Fruit fly (Drosophila melanogaster) whole organism, embryonic: ENCODE data around the gene Lcp65Ae.

Experiments used
- ATbp ChIP-seq: fragments of 200-800 bp; sonication (Bioruptor generic); optimal IDR thresholded peaks from 2 replicates; lab custom pipeline; 2017; ENCODE audit warnings: missing biosample characterization, mild to moderate bottlenecking, missing genetic modification characterization, missing genetic modification reagents
- Adf1 ChIP-seq: fragments of 200-800 bp; sonication (Bioruptor generic); IDR thresholded peaks from 2 replicates; pipeline ENCODE4 v1.3.6; 2022; ENCODE audit warnings: missing biosample characterization, missing genetic modification characterization
- CG11695 ChIP-seq: fragments of 200-800 bp; sonication (Bioruptor generic); IDR thresholded peaks from 3 replicates; pipeline ENCODE4 v1.3.6; 2022; ENCODE audit warnings: missing biosample characterization, missing genetic modification characterization
- CG12219 ChIP-seq: fragments of 200-800 bp; sonication (Bioruptor generic); optimal IDR thresholded peaks from 3 replicates; lab custom pipeline; 2018; ENCODE audit warnings: missing biosample characterization, mild to moderate bottlenecking, missing genetic modification characterization
- CG13287 ChIP-seq: fragments of 200-800 bp; sonication (Bioruptor generic); IDR thresholded peaks from 2 replicates; pipeline ENCODE4 v1.3.6; 2022; ENCODE audit warnings: missing biosample characterization, missing genetic modification characterization; ENCODE audit not compliant: partially characterized antibody
- CG17186 ChIP-seq: fragments of 200-800 bp; sonication (Bioruptor generic); optimal IDR thresholded peaks from 3 replicates; lab custom pipeline; 2017; ENCODE audit warnings: missing biosample characterization, missing genetic modification reagents, missing genetic modification characterization
- CG17361 ChIP-seq: fragments of 200-800 bp; sonication (Bioruptor generic); IDR thresholded peaks from 3 replicates; pipeline ENCODE4 v1.3.6; 2022; ENCODE audit warnings: missing biosample characterization, missing genetic modification characterization
- CG18011 ChIP-seq: fragments of 200-800 bp; sonication (Bioruptor generic); optimal IDR thresholded peaks from 2 replicates; lab custom pipeline; 2017; ENCODE audit warnings: missing biosample characterization, missing genetic modification characterization, mild to moderate bottlenecking, moderate library complexity, missing genotype
- CG18262 ChIP-seq: fragments of 200-800 bp; optimal IDR thresholded peaks from 3 replicates; lab custom pipeline; 2019; ENCODE audit warnings: missing biosample characterization, mild to moderate bottlenecking, missing genetic modification characterization, moderate library complexity
- CG2120 ChIP-seq: fragments of 200-800 bp; sonication (Bioruptor generic); optimal IDR thresholded peaks from 3 replicates; lab custom pipeline; 2016; ENCODE audit warnings: missing biosample characterization, missing genetic modification characterization
- CG2199 ChIP-seq: fragments of 200-800 bp; sonication (Bioruptor generic); IDR thresholded peaks from 3 replicates; pipeline ENCODE4 v1.3.6; 2022; ENCODE audit warnings: missing biosample characterization, missing genetic modification characterization
- CG2712 ChIP-seq: fragments of 200-800 bp; optimal IDR thresholded peaks from 3 replicates; lab custom pipeline; 2019; ENCODE audit warnings: missing biosample characterization, mild to moderate bottlenecking, missing genetic modification characterization, moderate library complexity
- CG31224 ChIP-seq: fragments of 200-800 bp; sonication (Bioruptor generic); IDR thresholded peaks from 2 replicates; pipeline ENCODE4 v1.3.6; 2022; ENCODE audit warnings: missing biosample characterization, missing genetic modification characterization
- CG4617 ChIP-seq: fragments of 200-800 bp; sonication (Bioruptor generic); optimal IDR thresholded peaks from 3 replicates; lab custom pipeline; 2016; ENCODE audit warnings: missing biosample characterization, missing genetic modification characterization, borderline replicate concordance
- CG7357 ChIP-seq: fragments of 200-800 bp; sonication (Bioruptor generic); IDR thresholded peaks from 3 replicates; pipeline ENCODE4 v1.3.6; 2022; ENCODE audit warnings: missing biosample characterization, missing genetic modification characterization
- CG9727 ChIP-seq: fragments of 200-800 bp; sonication (Bioruptor generic); optimal IDR thresholded peaks from 3 replicates; lab custom pipeline; 2017; ENCODE audit warnings: missing biosample characterization, mild to moderate bottlenecking, missing genetic modification characterization
- CG9876 ChIP-seq: fragments of 200-800 bp; sonication (Bioruptor generic); optimal IDR thresholded peaks from 2 replicates; lab custom pipeline; 2016; ENCODE audit warnings: missing biosample characterization, missing genetic modification characterization
- CHES-1-like ChIP-seq: fragments of 200-800 bp; sonication (Bioruptor generic); optimal IDR thresholded peaks from 2 replicates; lab custom pipeline; 2016; ENCODE audit warnings: missing biosample characterization, missing genetic modification characterization
- CTCF ChIP-seq: fragments of 200-800 bp; sonication (Bioruptor generic); optimal IDR thresholded peaks from 2 replicates; lab custom pipeline; 2017; ENCODE audit warnings: missing biosample characterization, mild to moderate bottlenecking, missing genetic modification characterization, moderate library complexity
- Dek ChIP-seq: fragments of 200-800 bp; sonication (Bioruptor generic); optimal IDR thresholded peaks from 3 replicates; lab custom pipeline; 2019; ENCODE audit warnings: missing biosample characterization, mild to moderate bottlenecking, missing genetic modification characterization, moderate library complexity
- Dfd ChIP-seq, 2 experiments: fragments of >200 bp; optimal IDR thresholded peaks; 2 replicates each; lab custom pipeline; 2017; ENCODE audit warnings: missing biosample characterization in 2 of 2, missing genetic modification characterization in 2 of 2
- Eip74EF ChIP-seq, 2 experiments: fragments of 200-800 bp in 1 of 2; fragments of >200 bp in 1 of 2; sonication (Bioruptor generic) in 1 of 2; optimal IDR thresholded peaks; 2 replicates each; lab custom pipeline; 2017 to 2019; ENCODE audit warnings: missing biosample characterization in 2 of 2, missing genetic modification characterization in 2 of 2, mild to moderate bottlenecking in 1 of 2, moderate library complexity in 1 of 2
- Gsc ChIP-seq: fragments of 200-800 bp; sonication (Bioruptor generic); IDR thresholded peaks from 2 replicates; pipeline ENCODE4 v1.3.6; 2022; ENCODE audit warnings: missing biosample characterization, missing genetic modification characterization
- Hr51 ChIP-seq, 2 experiments: fragments of 200-800 bp; sonication (Bioruptor generic); optimal IDR thresholded peaks; 2 replicates in 1 of 2; 3 replicates in 1 of 2; lab custom pipeline; 2016 to 2018; ENCODE audit warnings: missing biosample characterization in 2 of 2, missing genetic modification characterization in 2 of 2, mild to moderate bottlenecking in 1 of 2, moderate library complexity in 1 of 2
- Kr ChIP-seq: fragments of 200-800 bp; sonication (Bioruptor generic); optimal IDR thresholded peaks from 2 replicates; lab custom pipeline; 2017; ENCODE audit warnings: missing biosample characterization, mild to moderate bottlenecking, missing genetic modification characterization
- Nf-YC ChIP-seq: fragments of 200-800 bp; optimal IDR thresholded peaks from 3 replicates; lab custom pipeline; 2019; ENCODE audit warnings: missing biosample characterization, mild to moderate bottlenecking, missing genetic modification characterization, moderate library complexity
- Optix ChIP-seq: fragments of 200-800 bp; sonication (Bioruptor generic); IDR thresholded peaks from 3 replicates; pipeline ENCODE4 v1.3.6; 2022; ENCODE audit warnings: missing biosample characterization, missing genetic modification characterization
- Tbp ChIP-seq: fragments of >200 bp; optimal IDR thresholded peaks from 2 replicates; lab custom pipeline; 2018; ENCODE audit warnings: missing biosample characterization, missing genetic modification characterization
- YL-1 ChIP-seq: fragments of 200-800 bp; sonication (Bioruptor generic); optimal IDR thresholded peaks from 3 replicates; lab custom pipeline; 2017; ENCODE audit warnings: missing biosample characterization, mild to moderate bottlenecking, missing genetic modification characterization
- bab2 ChIP-seq: fragments of 200-800 bp; sonication (Bioruptor generic); optimal IDR thresholded peaks from 2 replicates; lab custom pipeline; 2016; ENCODE audit warnings: missing biosample characterization, missing genetic modification characterization
- bigmax ChIP-seq: fragments of 200-800 bp; sonication (Bioruptor generic); optimal IDR thresholded peaks from 2 replicates; lab custom pipeline; 2018; ENCODE audit warnings: missing biosample characterization, mild to moderate bottlenecking, missing genetic modification characterization
- ems ChIP-seq: fragments of 200-800 bp; sonication (Bioruptor generic); optimal IDR thresholded peaks from 3 replicates; lab custom pipeline; 2016; ENCODE audit warnings: missing biosample characterization, missing genetic modification characterization
- ewg ChIP-seq: fragments of 200-800 bp; sonication (Bioruptor generic); optimal IDR thresholded peaks from 3 replicates; lab custom pipeline; 2017; ENCODE audit warnings: mild to moderate bottlenecking, missing biosample characterization, missing genetic modification reagents, missing genetic modification characterization
- gcm ChIP-seq: fragments of 200-800 bp; sonication (Bioruptor generic); optimal IDR thresholded peaks from 2 replicates; lab custom pipeline; 2019; ENCODE audit warnings: missing biosample characterization, mild to moderate bottlenecking, missing genetic modification characterization, moderate library complexity
- jumu ChIP-seq: fragments of 200-800 bp; sonication (Bioruptor generic); optimal IDR thresholded peaks from 3 replicates; lab custom pipeline; 2016; ENCODE audit warnings: missing biosample characterization, missing genetic modification characterization
- kay ChIP-seq: fragments of 200-800 bp; sonication (Bioruptor generic); optimal IDR thresholded peaks from 2 replicates; lab custom pipeline; 2016; ENCODE audit warnings: missing biosample characterization, missing genetic modification characterization
- mld ChIP-seq: fragments of 200-800 bp; sonication (Bioruptor generic); IDR thresholded peaks from 3 replicates; pipeline ENCODE4 v1.3.6; 2022; ENCODE audit warnings: missing biosample characterization, missing genetic modification characterization; ENCODE audit not compliant: partially characterized antibody
- nom ChIP-seq: fragments of 200-800 bp; sonication (Bioruptor generic); optimal IDR thresholded peaks from 2 replicates; lab custom pipeline; 2017; ENCODE audit warnings: missing biosample characterization, missing genetic modification characterization, mild to moderate bottlenecking, moderate library complexity, missing genetic modification reagents
- odd ChIP-seq: fragments of 200-800 bp; sonication (Bioruptor generic); optimal IDR thresholded peaks from 2 replicates; lab custom pipeline; 2017; ENCODE audit warnings: missing biosample characterization, mild to moderate bottlenecking, missing genetic modification characterization
- pan ChIP-seq, 4 experiments: fragments of >200 bp in 3 of 4; fragments of 200-800 bp in 1 of 4; sonication (Bioruptor generic) in 1 of 4; optimal IDR thresholded peaks in 3 of 4; IDR thresholded peaks in 1 of 4; 2 replicates each; pipeline versions ENCODE4 v1.3.6 to Lab custom; 2017 to 2022; ENCODE audit warnings: missing biosample characterization in 2 of 4, missing genetic modification characterization in 2 of 4, mixed read lengths in 1 of 4
- pb ChIP-seq: fragments of 200-800 bp; sonication (Bioruptor generic); optimal IDR thresholded peaks from 3 replicates; lab custom pipeline; 2016; ENCODE audit warnings: missing biosample characterization, missing genetic modification characterization
- pita ChIP-seq: fragments of 200-800 bp; sonication (Bioruptor generic); optimal IDR thresholded peaks from 2 replicates; lab custom pipeline; 2017; ENCODE audit warnings: missing biosample characterization, mild to moderate bottlenecking, missing genetic modification characterization
- prd ChIP-seq, 3 experiments: fragments of >200 bp in 2 of 3; fragments of 200-800 bp in 1 of 3; sonication (Bioruptor generic) in 1 of 3; optimal IDR thresholded peaks in 2 of 3; IDR thresholded peaks in 1 of 3; 2 replicates in 2 of 3; 3 replicates in 1 of 3; pipeline versions ENCODE4 v1.3.6 to Lab custom; 2017 to 2022; ENCODE audit warnings: missing biosample characterization in 1 of 3, missing genetic modification characterization in 1 of 3
- schlank ChIP-seq: fragments of 200-800 bp; sonication (Bioruptor generic); optimal IDR thresholded peaks from 2 replicates; lab custom pipeline; 2018; ENCODE audit warnings: missing biosample characterization, mild to moderate bottlenecking, missing genetic modification characterization
- slp2 ChIP-seq: fragments of 200-800 bp; sonication (Bioruptor generic); optimal IDR thresholded peaks from 2 replicates; lab custom pipeline; 2016; ENCODE audit warnings: missing biosample characterization, missing genetic modification characterization
- tap ChIP-seq: fragments of 200-800 bp; optimal IDR thresholded peaks from 3 replicates; lab custom pipeline; 2019; ENCODE audit warnings: missing biosample characterization, mild to moderate bottlenecking, missing genetic modification characterization, moderate library complexity
- tio ChIP-seq: fragments of 200-800 bp; sonication (Bioruptor generic); optimal IDR thresholded peaks from 2 replicates; lab custom pipeline; 2017; ENCODE audit warnings: missing biosample characterization, missing genetic modification characterization, inconsistent platforms
- trh ChIP-seq: fragments of 200-800 bp; sonication (Bioruptor generic); optimal IDR thresholded peaks from 2 replicates; lab custom pipeline; 2016; ENCODE audit warnings: missing biosample characterization, missing genetic modification characterization
- ttk ChIP-seq: fragments of 200-800 bp; sonication (Bioruptor generic); IDR thresholded peaks from 2 replicates; pipeline ENCODE4 v2.1.2; 2022; ENCODE audit warnings: missing biosample characterization, missing genetic modification characterization
- usp ChIP-seq: fragments of >200 bp; optimal IDR thresholded peaks from 2 replicates; lab custom pipeline; 2017; ENCODE audit warnings: missing biosample characterization, missing genetic modification characterization

Gene Lcp65Ae

dm6 chr3L:6094697-6095096, 43.2 kb downstream of the Lcp65Ae start, which contains the start of the genes CG10467 and loj (continued):
- TF ChIP-seq Hr51 (GFP tag; optimal IDR thresholded peaks at IDR 0.05; lab: Kevin White, UChicago) = peak; percentile 91 to 95
- peak; percentile 88 for TF ChIP-seq Optix (GFP tag; lab: Robert Waterston, UW)
- TF ChIP-seq ems = peak; percentile 88
- TF ChIP-seq tap (tag; lab: Kevin White, UChicago) = peak; percentile 80
- TF ChIP-seq tio (GFP tag; lab: Kevin White, UChicago) = peak; percentile 96
- TF ChIP-seq Adf1 (GFP tag; lab: Robert Waterston, UW) = peak; percentile 79
- TF ChIP-seq CG18262 (tag; lab: Kevin White, UChicago) = peak; percentile 92
- TF ChIP-seq CG2712 (tag; lab: Kevin White, UChicago) = peak; percentile 95
- peak; percentile 64 for TF ChIP-seq schlank
- peak; percentile 88 for TF ChIP-seq bab2 (GFP tag; lab: Kevin White, UChicago)
- TF ChIP-seq ewg = peak; percentile 90
- TF ChIP-seq odd (GFP tag; lab: Kevin White, UChicago) = peak; percentile 76
- TF ChIP-seq CG9727 (GFP tag; lab: Kevin White, UChicago) = peak; percentile 96
- peak; percentile 82 for TF ChIP-seq CG13287 (GFP tag; lab: Robert Waterston, UW)
- TF ChIP-seq YL-1 (GFP tag; lab: Kevin White, UChicago) = peak; percentile 92
- peak; percentile 93 for TF ChIP-seq CG17361 (GFP tag; lab: Robert Waterston, UW)
- TF ChIP-seq ATbp (GFP tag; lab: Kevin White, UChicago) = peak; percentile 85
- no peak for TF ChIP-seq usp (GFP tag; lab: Kevin White, UChicago)
- peak; percentile 33 for TF ChIP-seq Kr
- TF ChIP-seq Dek = peak; percentile 93
- no peak for TF ChIP-seq prd (optimal IDR thresholded peaks at IDR 0.05; lab: Kevin White, UChicago)
- TF ChIP-seq prd (GFP tag; IDR thresholded peaks at IDR 0.05; lab: Robert Waterston, UW) = peak; percentile 99
- no peak for TF ChIP-seq pan (optimal IDR thresholded peaks at IDR 0.05; lab: Kevin White, UChicago)
- peak in 1 of 2 experiments; percentile 96 for TF ChIP-seq pan (GFP tag; optimal IDR thresholded peaks at IDR 0.05 in 1 of 2, IDR thresholded peaks at IDR 0.05 in 1 of 2)
- TF ChIP-seq gcm = peak; percentile 88
- peak; percentile 72 for TF ChIP-seq slp2 (GFP tag; lab: Kevin White, UChicago)
- TF ChIP-seq mld = no peak
- TF ChIP-seq Dfd (GFP tag; optimal IDR thresholded peaks at IDR 0.05; lab: Kevin White, UChicago) = peak in 1 of 2 experiments; percentile 35
- TF ChIP-seq Tbp (GFP tag; lab: Kevin White, UChicago) = no peak
- TF ChIP-seq CG18011 (GFP tag; lab: Kevin White, UChicago) = peak; percentile 86
- peak; percentile 93 for TF ChIP-seq CG31224
- TF ChIP-seq bigmax = no peak
- TF ChIP-seq CG7357 (GFP tag; lab: Robert Waterston, UW) = peak; percentile 92
- peak; percentile 73 for TF ChIP-seq CHES-1-like (GFP tag; lab: Kevin White, UChicago)
- TF ChIP-seq CG2120 (GFP tag; lab: Kevin White, UChicago) = peak; percentile 95
- TF ChIP-seq CG4617 (GFP tag; lab: Kevin White, UChicago) = peak; percentile 97
- TF ChIP-seq Gsc (GFP tag; lab: Robert Waterston, UW) = peak; percentile 95
- peak; percentile 89 for TF ChIP-seq CG11695 (GFP tag; lab: Robert Waterston, UW)
- TF ChIP-seq pita (GFP tag; lab: Kevin White, UChicago) = no peak
- peak; percentile 48 for TF ChIP-seq CG17186 (GFP tag; lab: Kevin White, UChicago)
- TF ChIP-seq kay (GFP tag; lab: Kevin White, UChicago) = peak; percentile 92
- TF ChIP-seq pb (GFP tag; lab: Kevin White, UChicago) = peak; percentile 2
- peak; percentile 30 for TF ChIP-seq CTCF (GFP tag; lab: Kevin White, UChicago)
- TF ChIP-seq Nf-YC = peak; percentile 80
- peak in 1 of 2 experiments; percentile 78 for TF ChIP-seq Eip74EF (GFP tag; optimal IDR thresholded peaks at IDR 0.05; lab: Kevin White, UChicago)
- TF ChIP-seq ttk (GFP tag; lab: Robert Waterston, UW) = peak; percentile 98
- TF ChIP-seq jumu (GFP tag; lab: Kevin White, UChicago) = peak; percentile 66
- peak; percentile 94 for TF ChIP-seq CG2199
- TF ChIP-seq CG9876 = peak; percentile 79
- TF ChIP-seq CG12219 (GFP tag; lab: Kevin White, UChicago) = peak; percentile 73
- TF ChIP-seq nom = no peak
- TF ChIP-seq trh = peak; percentile 95
